Worm (Caenorhabditis elegans) whole organism, L2 larva: ENCODE data around the gene T05A7.11.

Source experiments
- R02D3.7 ChIP-seq: fragments of 150-350 bp; optimal IDR thresholded peaks from 2 replicates; lab custom pipeline; 2014; ENCODE audit warnings: missing biosample characterization, missing genetic modification characterization
- ZK546.5 ChIP-seq: sonication (generic microtip); optimal IDR thresholded peaks from 2 replicates; lab custom pipeline; 2017; ENCODE audit warnings: missing biosample characterization, missing genetic modification characterization
- ceh-16 ChIP-seq: fragments of 150-350 bp; optimal IDR thresholded peaks from 2 replicates; lab custom pipeline; 2014; ENCODE audit warnings: missing biosample characterization, missing genetic modification characterization
- crh-2 ChIP-seq: sonication (generic microtip); optimal IDR thresholded peaks from 2 replicates; lab custom pipeline; 2017; ENCODE audit warnings: missing biosample characterization, missing genetic modification characterization
- elt-1 ChIP-seq: fragments of 150-350 bp; optimal IDR thresholded peaks from 2 replicates; lab custom pipeline; 2014; ENCODE audit warnings: missing biosample characterization, missing genetic modification characterization
- elt-3 ChIP-seq: sonication (generic microtip); optimal IDR thresholded peaks from 2 replicates; lab custom pipeline; 2017; ENCODE audit warnings: missing biosample characterization, missing genetic modification characterization
- fos-1 ChIP-seq: fragments of 150-350 bp; optimal IDR thresholded peaks from 2 replicates; lab custom pipeline; 2014; ENCODE audit warnings: missing biosample characterization, missing genetic modification characterization
- mdl-1 ChIP-seq, 2 experiments: fragments of 150-350 bp in 1 of 2; sonication (generic microtip) in 1 of 2; optimal IDR thresholded peaks; 2 replicates each; lab custom pipeline; 2017; ENCODE audit warnings: missing biosample characterization in 2 of 2, missing genetic modification characterization in 2 of 2
- nhr-23 ChIP-seq: fragments of 150-350 bp; optimal IDR thresholded peaks from 2 replicates; lab custom pipeline; 2014; ENCODE audit warnings: missing biosample characterization, missing genetic modification reagents, missing genetic modification characterization
- peb-1 ChIP-seq: fragments of 150-350 bp; optimal IDR thresholded peaks from 2 replicates; lab custom pipeline; 2014; ENCODE audit warnings: missing biosample characterization, missing genetic modification characterization
- snpc-4 ChIP-seq: fragments of 150-350 bp; optimal IDR thresholded peaks from 2 replicates; lab custom pipeline; 2014; ENCODE audit warnings: missing biosample characterization, missing genetic modification characterization
- ztf-4 ChIP-seq: fragments of 150-350 bp; optimal IDR thresholded peaks from 2 replicates; lab custom pipeline; 2014; ENCODE audit warnings: missing biosample characterization, missing genetic modification characterization

ce11 chrII:4677916-4678315 is 12.7 kb upstream of the T05A7.11 start, which contains the start of gene T05A7.1:
- no peak for TF ChIP-seq mdl-1 (tag; optimal IDR thresholded peaks at IDR 0.05; lab: Kevin White, UChicago)
- no peak for TF ChIP-seq R02D3.7
- no peak for TF ChIP-seq ztf-4 (tag; lab: Kevin White, UChicago)
- no peak for TF ChIP-seq nhr-23
- no peak for TF ChIP-seq ZK546.5 (tag; lab: Kevin White, UChicago)
- no peak for TF ChIP-seq elt-1
- TF ChIP-seq crh-2: no peak
- no peak for TF ChIP-seq fos-1
- no peak for TF ChIP-seq elt-3 (tag; lab: Kevin White, UChicago)
- TF ChIP-seq peb-1 (tag; lab: Kevin White, UChicago): no peak
- TF ChIP-seq snpc-4: no peak
- TF ChIP-seq ceh-16 (tag; lab: Kevin White, UChicago): no peak
